Worm (Caenorhabditis elegans): ENCODE measurements around the gene vit-3.

ce11 chrX:3610442-3610841 lies 38.1 kb upstream of the vit-3 start:
- TF ChIP-seq elt-3 (tag; optimal IDR thresholded peaks at IDR 0.05) (no peak), nhr-11 (tag; optimal IDR thresholded peaks at IDR 0.05) (no peak), nhr-76 (tag; optimal IDR thresholded peaks at IDR 0.05) (no peak), lin-39 (tag; optimal IDR thresholded peaks at IDR 0.05) (no peak)

Measured in whole organism, L1 larva.